Worm (Caenorhabditis elegans): ENCODE data around the gene M03B6.4.

DNA sequence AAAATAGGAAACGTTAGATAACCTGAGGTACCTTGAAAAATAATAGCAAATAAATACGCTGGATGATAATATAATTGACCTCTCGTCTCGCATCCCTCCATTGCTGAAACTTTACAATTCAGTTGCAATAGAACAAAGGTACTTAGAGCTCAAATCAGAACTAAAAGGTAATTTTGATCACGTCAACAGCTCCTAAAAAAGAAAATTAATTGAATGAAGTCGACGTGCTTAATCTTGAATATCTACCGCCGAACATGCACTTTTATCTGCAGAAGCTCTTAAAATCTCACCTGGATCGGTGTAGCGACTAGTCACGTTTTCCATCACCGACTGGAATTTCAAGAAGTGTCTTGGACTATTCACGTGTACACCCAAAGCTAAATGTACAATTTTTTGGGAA is 44.7 kb downstream of the M03B6.4 start, which contains the start of gene sra-39:
- no peak for TF ChIP-seq unc-62 (GFP tag; optimal IDR thresholded peaks at IDR 0.05)
- no peak for TF ChIP-seq fos-1 (tag; optimal IDR thresholded peaks at IDR 0.05)
- TF ChIP-seq ztf-4 (tag; optimal IDR thresholded peaks at IDR 0.05), result no peak
- TF ChIP-seq dpl-1 (GFP tag; optimal IDR thresholded peaks at IDR 0.05), result no peak
- no peak for TF ChIP-seq nhr-237 (tag; optimal IDR thresholded peaks at IDR 0.05)
- TF ChIP-seq nhr-11 (tag; optimal IDR thresholded peaks at IDR 0.05), result no peak
- TF ChIP-seq egl-27 (tag; optimal IDR thresholded peaks at IDR 0.05), result no peak
